Worm (Caenorhabditis elegans) whole organism, L1 larva: ENCODE measurements around the gene sma-1.

ENCODE experiments used
- alr-1 ChIP-seq: fragments of 200-800 bp; sonication (Bioruptor generic); optimal IDR thresholded peaks from 2 replicates; lab custom pipeline; 2018; ENCODE audit warnings: borderline replicate concordance, mild to moderate bottlenecking, missing genetic modification characterization, missing compliant biosample characterization
- ama-1 ChIP-seq: fragments of 150-350 bp; optimal IDR thresholded peaks from 2 replicates; lab custom pipeline; 2014
- ceh-82 ChIP-seq, 3 experiments: fragments of 150-350 bp in 1 of 3; sonication (generic microtip) in 2 of 3; optimal IDR thresholded peaks; 2 replicates each; lab custom pipeline; 2014 to 2017; ENCODE audit warnings: missing biosample characterization in 3 of 3, missing genetic modification characterization in 3 of 3
- elt-3 ChIP-seq, 6 experiments: fragments of 150-350 bp in 1 of 6; sonication (generic microtip); optimal IDR thresholded peaks; 2 replicates each; lab custom pipeline; 2017 to 2018; ENCODE audit warnings: missing biosample characterization in 6 of 6, missing genetic modification characterization in 6 of 6, inconsistent platforms in 1 of 6
- fkh-10 ChIP-seq: sonication (generic microtip); optimal IDR thresholded peaks from 2 replicates; lab custom pipeline; 2017; ENCODE audit warnings: missing biosample characterization, missing genetic modification reagents, missing genetic modification characterization
- grh-1 ChIP-seq: fragments of 200-800 bp; sonication (Bioruptor generic); IDR thresholded peaks from 2 replicates; pipeline ENCODE4 v1.3.6; 2022; ENCODE audit warnings: missing genetic modification reagents, missing genetic modification characterization, missing compliant biosample characterization
- lin-13 ChIP-seq: fragments of 150-350 bp; optimal IDR thresholded peaks from 2 replicates; lab custom pipeline; 2014; ENCODE audit warnings: missing biosample characterization, missing genetic modification reagents, missing genetic modification characterization
- lin-15B ChIP-seq: fragments of 150-350 bp; sonication (generic microtip); optimal IDR thresholded peaks from 3 replicates; lab custom pipeline; 2014; ENCODE audit warnings: missing biosample characterization, missing genetic modification characterization
- lin-39 ChIP-seq: fragments of 150-350 bp; optimal IDR thresholded peaks from 2 replicates; lab custom pipeline; 2014; ENCODE audit warnings: missing biosample characterization, missing genetic modification reagents, missing genetic modification characterization
- mab-9 ChIP-seq: fragments of 200-800 bp; sonication (Bioruptor generic); IDR thresholded peaks from 2 replicates; pipeline ENCODE4 v1.3.6; 2022; ENCODE audit warnings: missing genetic modification reagents, missing genetic modification characterization, missing compliant biosample characterization
- mdl-1 ChIP-seq, 2 experiments: fragments of 150-350 bp; optimal IDR thresholded peaks; 2 replicates each; lab custom pipeline; 2014 to 2017; ENCODE audit warnings: missing biosample characterization in 2 of 2, missing genetic modification characterization in 2 of 2, inconsistent platforms in 1 of 2
- nhr-85 ChIP-seq: sonication (generic microtip); peaks from one replicate; lab custom pipeline; 2016; ENCODE audit warnings: missing genetic modification characterization, inconsistent platforms, missing compliant biosample characterization
- unc-62 ChIP-seq: fragments of 150-350 bp; optimal IDR thresholded peaks from 2 replicates; lab custom pipeline; 2014; ENCODE audit warnings: missing biosample characterization, missing genetic modification reagents, missing genetic modification characterization
- ztf-11 ChIP-seq, 2 experiments: sonication (generic microtip); optimal IDR thresholded peaks; 2 replicates each; lab custom pipeline; 2016 to 2017; ENCODE audit warnings: missing genetic modification characterization in 2 of 2, missing biosample characterization in 1 of 2, missing compliant biosample characterization in 1 of 2

ce11 chrV:11888656-11889055 lies 10.6 kb upstream of the sma-1 start:
- peak; percentile 93 for TF ChIP-seq ama-1 (lab: Kevin White, UChicago)
- TF ChIP-seq unc-62 (GFP tag; lab: Kevin White, UChicago), result no peak
- no peak for TF ChIP-seq ztf-11 (tag; optimal IDR thresholded peaks at IDR 0.05; lab: Kevin White, UChicago)
- no peak for TF ChIP-seq lin-13 (GFP tag; lab: Kevin White, UChicago)
- no peak for TF ChIP-seq elt-3 (tag; optimal IDR thresholded peaks at IDR 0.05; lab: Kevin White, UChicago)
- TF ChIP-seq ceh-82 (tag; optimal IDR thresholded peaks at IDR 0.05; lab: Kevin White, UChicago), result no peak
- no peak for TF ChIP-seq lin-39 (tag; lab: Kevin White, UChicago)
- no peak for TF ChIP-seq lin-15B (tag; lab: Kevin White, UChicago)
- no peak for TF ChIP-seq fkh-10
- no peak for TF ChIP-seq mdl-1 (tag; optimal IDR thresholded peaks at IDR 0.05; lab: Kevin White, UChicago)
- TF ChIP-seq alr-1 (tag; lab: Kevin White, UChicago), result no peak
- TF ChIP-seq nhr-85 (tag; lab: Kevin White, UChicago), result no peak
- no peak for TF ChIP-seq mab-9 (GFP tag; lab: Robert Waterston, UW)
- TF ChIP-seq grh-1 (GFP tag; lab: Robert Waterston, UW), result no peak
